Worm (Caenorhabditis elegans) whole organism, L4/young adult: Measurements from ENCODE around the gene T27A8.7.

Experiments
- W03F9.2 ChIP-seq: fragments of 150-350 bp; optimal IDR thresholded peaks from 2 replicates; lab custom pipeline; 2014; ENCODE audit warnings: missing biosample characterization, missing genetic modification characterization
- dao-5 ChIP-seq: sonication (generic microtip); optimal IDR thresholded peaks from 2 replicates; lab custom pipeline; 2016; ENCODE audit warnings: missing genotype, missing genetic modification characterization, moderate library complexity, missing compliant biosample characterization
- him-1 ChIP-seq: sonication (generic microtip); optimal IDR thresholded peaks from 2 replicates; lab custom pipeline; 2016; ENCODE audit warnings: missing genotype, missing genetic modification reagents, missing genetic modification characterization, missing compliant biosample characterization

ce11 chrX:16067984-16068383 is 12.6 kb downstream of the T27A8.7 start:
- no peak for TF ChIP-seq him-1 (tag; lab: Kevin White, UChicago)
- no peak for TF ChIP-seq W03F9.2 (tag; lab: Kevin White, UChicago)
- no peak for TF ChIP-seq dao-5 (tag; lab: Kevin White, UChicago)
